Worm (Caenorhabditis elegans): ENCODE measurements around the gene pmk-1.
A peak's percentile ranks its signal among the peaks of the same experiment; 100 is the strongest.

DNA sequence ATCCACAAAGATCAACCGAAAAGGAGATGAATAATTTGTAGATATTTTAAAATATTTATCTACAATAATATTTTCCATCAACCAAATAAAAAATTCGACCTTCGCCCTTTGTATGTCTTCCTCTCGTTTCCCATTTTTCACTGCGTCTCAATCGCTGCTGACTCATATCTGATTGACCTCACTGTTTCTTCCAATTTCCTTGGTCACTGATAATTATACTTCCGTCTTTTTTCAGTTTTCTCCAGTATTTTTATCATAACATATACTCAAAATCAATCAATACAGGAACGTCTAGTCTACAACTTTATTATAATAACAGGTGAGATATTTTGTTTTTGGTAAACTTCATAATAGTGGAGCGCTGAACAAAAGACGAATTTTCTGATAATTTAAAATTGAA lies 9.6 kb upstream of the pmk-1 start, which contains the start of gene pmk-3:
- TF ChIP-seq dao-5 (tag; optimal IDR thresholded peaks at IDR 0.05) (no peak), W03F9.2 (tag; optimal IDR thresholded peaks at IDR 0.05) (peak; percentile 5), him-1 (tag; optimal IDR thresholded peaks at IDR 0.05) (no peak)

Data from whole organism, L4/young adult.